Worm (Caenorhabditis elegans): ENCODE data around the gene B0252.3.

- TF ChIP-seq ama-1 (optimal IDR thresholded peaks at IDR 0.05) (no peak), nhr-76 (tag; optimal IDR thresholded peaks at IDR 0.05) (no peak), lin-39 (tag; optimal IDR thresholded peaks at IDR 0.05) (no peak), nhr-25 (tag; optimal IDR thresholded peaks at IDR 0.05; ENCODE audit: borderline replicate concordance, insufficient read depth) (no peak), vab-7 (GFP tag; IDR thresholded peaks at IDR 0.05) (no peak), mdt-29 (GFP tag; IDR thresholded peaks at IDR 0.05) (no peak), ZK546.5 (tag; optimal IDR thresholded peaks at IDR 0.05) (no peak)
These were observed 43.9 kb downstream of the B0252.3 start, which contains the start of gene aff-1 for ce11 chrII:6863652-6864051.
